Worm (Caenorhabditis elegans) whole organism, midembryonic: ENCODE data around the gene cyn-1.
"Not testable (repeated sequence)": the region's sequence is repeated elsewhere in the genome, so short reads cannot be mapped to it uniquely, and the experiment has no call there.

ENCODE experiments used
- T22C8.4 ChIP-seq: fragments of 200-800 bp; sonication (Bioruptor generic); IDR thresholded peaks from 2 replicates; pipeline ENCODE4 v1.3.6; 2022; ENCODE audit warnings: missing genetic modification characterization, missing compliant biosample characterization
- flt-1 ChIP-seq: fragments of 200-800 bp; sonication (Bioruptor generic); IDR thresholded peaks from 2 replicates; pipeline ENCODE4 v1.3.6; 2022; ENCODE audit warnings: missing genetic modification characterization, missing compliant biosample characterization
- med-1 ChIP-seq: sonication (generic microtip); optimal IDR thresholded peaks from 2 replicates; lab custom pipeline; 2017; ENCODE audit warnings: missing genetic modification characterization, mild to moderate bottlenecking, missing compliant biosample characterization, antibody characterized with exemption, missing genetic modification reagents; ENCODE audit not compliant: insufficient read depth
- tab-1 ChIP-seq: fragments of 200-800 bp; sonication (Bioruptor generic); IDR thresholded peaks from 2 replicates; pipeline ENCODE4 v1.3.6; 2022; ENCODE audit warnings: missing genetic modification characterization, missing compliant biosample characterization
- ztf-29 ChIP-seq: fragments of 200-800 bp; sonication (Bioruptor generic); IDR thresholded peaks from 2 replicates; pipeline ENCODE4 v1.3.6; 2022; ENCODE audit warnings: missing genetic modification reagents, missing genetic modification characterization, missing compliant biosample characterization

DNA sequence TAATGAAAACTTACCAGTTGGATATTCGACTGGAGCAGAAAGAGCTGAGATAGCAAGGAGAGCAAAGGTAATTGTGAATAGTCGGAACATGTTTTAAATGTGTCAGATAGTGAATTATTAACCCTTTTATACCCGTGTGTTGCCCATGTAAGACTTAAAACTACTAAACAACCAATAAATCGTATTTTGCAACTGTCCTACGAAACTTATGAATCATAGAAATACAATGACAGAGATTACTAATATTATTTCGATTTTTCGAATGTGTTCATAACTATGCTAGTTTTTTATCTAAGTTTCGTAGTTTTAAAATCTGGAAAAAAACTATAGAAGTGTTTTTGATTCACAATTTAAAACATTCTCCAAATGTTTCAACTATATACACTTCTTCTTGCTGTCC is 49.1 kb upstream of the cyn-1 start, which contains the start of gene spig-4:
- not testable (repeated sequence) for TF ChIP-seq T22C8.4 (GFP tag; lab: Robert Waterston, UW); tab-1 (GFP tag; lab: Robert Waterston, UW); med-1 (GFP tag; lab: Kevin White, UChicago); flt-1 (GFP tag; lab: Robert Waterston, UW); ztf-29
